Worm (Caenorhabditis elegans) whole organism, young adult: Measurements from ENCODE around the gene cpr-8.

Experiments
- B0019.2 ChIP-seq: fragments of 200-800 bp; sonication (Bioruptor generic); conservative IDR thresholded peaks from 2 replicates; pipeline ENCODE4 v1.3.6; 2022; ENCODE audit warnings: missing genetic modification reagents, missing genetic modification characterization, missing compliant biosample characterization
- B0035.1 ChIP-seq: sonication (generic microtip); optimal IDR thresholded peaks from 2 replicates; lab custom pipeline; 2016; ENCODE audit warnings: missing genetic modification characterization, mild to moderate bottlenecking, missing compliant biosample characterization, missing genotype, missing genetic modification reagents
- C06A6.2 ChIP-seq: fragments of 200-800 bp; sonication (Bioruptor generic); conservative IDR thresholded peaks from 2 replicates; pipeline ENCODE4 v1.3.6; 2022; ENCODE audit warnings: missing genetic modification characterization, missing compliant biosample characterization
- D2030.7 ChIP-seq: fragments of 200-800 bp; sonication (Bioruptor generic); IDR thresholded peaks from 2 replicates; pipeline ENCODE4 v1.3.6; 2022; ENCODE audit warnings: missing genetic modification reagents, missing genetic modification characterization, missing compliant biosample characterization
- F33H1.4 ChIP-seq: fragments of 200-800 bp; sonication (Bioruptor generic); IDR thresholded peaks from 2 replicates; pipeline ENCODE4 v1.3.6; 2022; ENCODE audit warnings: missing genetic modification reagents, missing genetic modification characterization, missing compliant biosample characterization
- F37B4.10 ChIP-seq: fragments of 200-800 bp; sonication (Bioruptor generic); IDR thresholded peaks from 2 replicates; pipeline ENCODE4 v1.3.6; 2022; ENCODE audit warnings: missing genetic modification characterization, missing compliant biosample characterization
- F39B2.1 ChIP-seq: fragments of 200-800 bp; sonication (Bioruptor generic); IDR thresholded peaks from 2 replicates; pipeline ENCODE4 v1.3.6; 2022; ENCODE audit warnings: missing genetic modification reagents, missing genetic modification characterization, missing compliant biosample characterization
- T26A5.8 ChIP-seq: sonication (generic microtip); optimal IDR thresholded peaks from 2 replicates; lab custom pipeline; 2016; ENCODE audit warnings: missing genetic modification characterization, missing compliant biosample characterization
- Y53G8AR.9 ChIP-seq: fragments of 200-800 bp; sonication (Bioruptor generic); conservative IDR thresholded peaks from 2 replicates; pipeline ENCODE4 v1.3.6; 2022; ENCODE audit warnings: missing genetic modification reagents, missing genetic modification characterization, missing compliant biosample characterization
- ama-1 ChIP-seq, 3 experiments: fragments of 150-350 bp in 1 of 3; sonication (generic microtip) in 2 of 3; optimal IDR thresholded peaks; 2 replicates each; lab custom pipeline; 2014 to 2018; ENCODE audit warnings: missing biosample characterization in 2 of 3, missing genetic modification characterization in 2 of 3, missing genetic modification reagents in 2 of 3
- attf-3 ChIP-seq: fragments of 200-800 bp; sonication (Bioruptor generic); conservative IDR thresholded peaks from 2 replicates; pipeline ENCODE4 v1.3.6; 2022; ENCODE audit warnings: missing genetic modification reagents, missing genetic modification characterization, missing compliant biosample characterization
- attf-5 ChIP-seq: fragments of 200-800 bp; sonication (Bioruptor generic); optimal IDR thresholded peaks from 2 replicates; lab custom pipeline; 2018; ENCODE audit warnings: mild to moderate bottlenecking, missing genetic modification characterization, missing compliant biosample characterization
- bed-1 ChIP-seq: fragments of 200-800 bp; sonication (Bioruptor generic); IDR thresholded peaks from 2 replicates; pipeline ENCODE4 v1.3.6; 2022; ENCODE audit warnings: missing genetic modification reagents, missing genetic modification characterization, missing compliant biosample characterization
- ceh-40 ChIP-seq: fragments of 200-800 bp; sonication (Bioruptor generic); IDR thresholded peaks from 2 replicates; pipeline ENCODE4 v1.3.6; 2022; ENCODE audit warnings: missing genetic modification characterization, missing compliant biosample characterization
- ceh-91 ChIP-seq: fragments of 200-800 bp; sonication (Bioruptor generic); IDR thresholded peaks from 2 replicates; pipeline ENCODE4 v1.3.6; 2022; ENCODE audit warnings: missing genetic modification reagents, missing genetic modification characterization, missing compliant biosample characterization
- chd-7 ChIP-seq: sonication (generic microtip); optimal IDR thresholded peaks from 2 replicates; lab custom pipeline; 2016; ENCODE audit warnings: mild to moderate bottlenecking, missing genetic modification characterization, moderate library complexity, missing compliant biosample characterization
- dox-1 ChIP-seq: fragments of 200-800 bp; sonication (Bioruptor generic); IDR thresholded peaks from 2 replicates; pipeline ENCODE4 v1.3.6; 2022; ENCODE audit warnings: missing genetic modification reagents, missing genetic modification characterization, missing compliant biosample characterization
- dpff-1 ChIP-seq: sonication (generic microtip); optimal IDR thresholded peaks from 2 replicates; lab custom pipeline; 2017; ENCODE audit warnings: mild to moderate bottlenecking, missing genetic modification characterization, missing compliant biosample characterization
- dpl-1 ChIP-seq: fragments of 150-350 bp; optimal IDR thresholded peaks from 2 replicates; lab custom pipeline; 2014; ENCODE audit warnings: missing biosample characterization, missing genetic modification reagents, missing genetic modification characterization
- efl-1 ChIP-seq: fragments of 150-350 bp; optimal IDR thresholded peaks from 2 replicates; lab custom pipeline; 2014; ENCODE audit warnings: missing biosample characterization, missing genetic modification reagents, missing genetic modification characterization
- egl-44 ChIP-seq: fragments of 200-800 bp; sonication (Bioruptor generic); IDR thresholded peaks from 2 replicates; pipeline ENCODE4 v1.3.6; 2022; ENCODE audit warnings: missing genetic modification reagents, missing genetic modification characterization, missing compliant biosample characterization
- ekl-4 ChIP-seq: fragments of 200-800 bp; sonication (Bioruptor generic); IDR thresholded peaks from 2 replicates; pipeline ENCODE4 v1.3.6; 2022; ENCODE audit warnings: missing genetic modification reagents, missing genetic modification characterization, missing compliant biosample characterization
- hlh-26 ChIP-seq: fragments of 200-800 bp; sonication (Bioruptor generic); conservative IDR thresholded peaks from 2 replicates; pipeline ENCODE4 v1.3.6; 2022; ENCODE audit warnings: missing genetic modification reagents, missing genetic modification characterization, missing compliant biosample characterization
- hmg-1.2 ChIP-seq: fragments of 200-800 bp; sonication (Bioruptor generic); IDR thresholded peaks from 2 replicates; pipeline ENCODE4 v1.3.6; 2022; ENCODE audit warnings: missing genetic modification reagents, missing genetic modification characterization, missing compliant biosample characterization
- hsf-1 ChIP-seq: fragments of 200-800 bp; sonication (Bioruptor generic); IDR thresholded peaks from 2 replicates; pipeline ENCODE4 v1.3.6; 2022; ENCODE audit warnings: missing genetic modification reagents, missing genetic modification characterization, missing compliant biosample characterization
- let-526 ChIP-seq: fragments of 200-800 bp; sonication (Bioruptor generic); IDR thresholded peaks from 2 replicates; pipeline ENCODE4 v1.3.6; 2022; ENCODE audit warnings: missing genetic modification reagents, missing genetic modification characterization, missing compliant biosample characterization
- lin-26 ChIP-seq: fragments of 200-800 bp; sonication (Bioruptor generic); IDR thresholded peaks from 2 replicates; pipeline ENCODE4 v1.3.6; 2022; ENCODE audit warnings: missing genetic modification reagents, missing genetic modification characterization, missing compliant biosample characterization
- lin-35 ChIP-seq, 3 experiments: fragments of 150-350 bp in 2 of 3; sonication (generic microtip) in 1 of 3; optimal IDR thresholded peaks; 2 replicates each; lab custom pipeline; 2014 to 2018; ENCODE audit warnings: missing biosample characterization in 3 of 3, missing genetic modification characterization in 3 of 3, missing genetic modification reagents in 3 of 3
- lin-40 ChIP-seq: sonication (generic microtip); optimal IDR thresholded peaks from 2 replicates; lab custom pipeline; 2016; ENCODE audit warnings: missing genetic modification characterization, mild to moderate bottlenecking, missing compliant biosample characterization, missing genotype, missing genetic modification reagents
- lin-54 ChIP-seq: fragments of 200-800 bp; sonication (Bioruptor generic); optimal IDR thresholded peaks from 2 replicates; lab custom pipeline; 2018; ENCODE audit warnings: mild to moderate bottlenecking, missing genetic modification characterization, missing compliant biosample characterization
- lsl-1 ChIP-seq: fragments of 200-800 bp; sonication (Bioruptor generic); optimal IDR thresholded peaks from 2 replicates; lab custom pipeline; 2018; ENCODE audit warnings: mild to moderate bottlenecking, missing genetic modification characterization, moderate library complexity, missing compliant biosample characterization
- lsy-27 ChIP-seq: sonication (generic microtip); optimal IDR thresholded peaks from 2 replicates; lab custom pipeline; 2017; ENCODE audit warnings: missing genetic modification characterization, mild to moderate bottlenecking, missing compliant biosample characterization, antibody characterized with exemption, missing genotype, borderline replicate concordance; ENCODE audit not compliant: insufficient read depth
- mel-28 ChIP-seq: sonication (generic microtip); optimal IDR thresholded peaks from 2 replicates; lab custom pipeline; 2016; ENCODE audit warnings: borderline replicate concordance, mild to moderate bottlenecking, missing genetic modification characterization, missing compliant biosample characterization
- mxl-1 ChIP-seq: sonication (generic microtip); optimal IDR thresholded peaks from 2 replicates; lab custom pipeline; 2016; ENCODE audit warnings: missing genetic modification characterization, missing compliant biosample characterization
- nfyb-1 ChIP-seq: fragments of 200-800 bp; sonication (Bioruptor generic); IDR thresholded peaks from 2 replicates; pipeline ENCODE4 v1.3.6; 2022; ENCODE audit warnings: missing genetic modification reagents, missing genetic modification characterization, missing compliant biosample characterization
- nhr-80 ChIP-seq: sonication (generic microtip); optimal IDR thresholded peaks from 2 replicates; lab custom pipeline; 2016; ENCODE audit warnings: missing genetic modification characterization, missing compliant biosample characterization
- pbrm-1 ChIP-seq: fragments of 200-800 bp; sonication (Bioruptor generic); IDR thresholded peaks from 2 replicates; pipeline ENCODE4 v1.3.6; 2022; ENCODE audit warnings: missing genetic modification reagents, missing genetic modification characterization, missing compliant biosample characterization
- repo-1 ChIP-seq: sonication (generic microtip); optimal IDR thresholded peaks from 2 replicates; lab custom pipeline; 2017; ENCODE audit warnings: mild to moderate bottlenecking, missing genetic modification characterization, missing compliant biosample characterization
- sdz-38 ChIP-seq: sonication (generic microtip); optimal IDR thresholded peaks from 2 replicates; lab custom pipeline; 2016; ENCODE audit warnings: missing genotype, missing genetic modification characterization, missing compliant biosample characterization
- snpc-3.4 ChIP-seq: sonication (generic microtip); optimal IDR thresholded peaks from 2 replicates; lab custom pipeline; 2017; ENCODE audit warnings: missing genetic modification characterization, mild to moderate bottlenecking, missing compliant biosample characterization, antibody characterized with exemption, moderate library complexity, missing genotype, missing genetic modification reagents
- tbx-9 ChIP-seq: sonication (generic microtip); optimal IDR thresholded peaks from 2 replicates; lab custom pipeline; 2016; ENCODE audit warnings: borderline replicate concordance, missing genetic modification characterization, inconsistent platforms, missing compliant biosample characterization
- unc-62 ChIP-seq: fragments of 150-350 bp; optimal IDR thresholded peaks from 2 replicates; lab custom pipeline; 2014; ENCODE audit warnings: missing biosample characterization, missing genetic modification reagents, missing genetic modification characterization
- xnd-1 ChIP-seq: sonication (generic microtip); optimal IDR thresholded peaks from 2 replicates; lab custom pipeline; 2016; ENCODE audit warnings: missing genotype, missing genetic modification reagents, missing genetic modification characterization, missing compliant biosample characterization
- ztf-22 ChIP-seq: fragments of 200-800 bp; sonication (Bioruptor generic); optimal IDR thresholded peaks from 2 replicates; lab custom pipeline; 2018; ENCODE audit warnings: mild to moderate bottlenecking, missing genetic modification characterization, moderate library complexity, missing compliant biosample characterization
- ztf-28 ChIP-seq: fragments of 200-800 bp; sonication (Bioruptor generic); IDR thresholded peaks from 2 replicates; pipeline ENCODE4 v1.3.6; 2022; ENCODE audit warnings: missing genetic modification reagents, missing genetic modification characterization, missing compliant biosample characterization
- ztf-6 ChIP-seq: fragments of 200-800 bp; sonication (Bioruptor generic); IDR thresholded peaks from 2 replicates; pipeline ENCODE4 v1.3.6; 2022; ENCODE audit warnings: missing genetic modification reagents, missing genetic modification characterization, missing compliant biosample characterization

cpr-8 gene

DNA sequence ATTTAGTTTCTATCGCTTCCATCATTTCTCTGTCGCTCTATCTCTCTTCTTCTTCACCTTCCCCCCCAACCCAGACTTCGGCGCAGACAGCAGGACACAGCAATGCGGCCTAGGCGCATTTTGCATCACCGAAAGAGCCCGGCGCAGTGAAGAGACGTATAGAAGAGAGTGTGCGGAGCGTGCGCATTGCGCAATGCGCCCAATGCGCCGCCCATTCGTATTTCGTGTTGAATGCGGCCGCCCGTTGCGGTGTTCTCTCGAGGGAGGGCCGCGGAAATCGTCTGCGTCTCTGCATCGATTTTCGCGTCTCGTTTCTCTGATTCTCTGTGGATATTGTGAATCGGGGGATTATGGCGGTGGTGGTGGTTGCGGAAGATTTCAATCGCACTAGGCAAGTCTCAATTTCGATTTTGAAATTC lies 16.9 kb downstream of the cpr-8 start (continued):
- TF ChIP-seq B0035.1 (peak; percentile 96), C06A6.2 (peak; percentile 97), let-526 (GFP tag; lab: Robert Waterston, UW) (peak; percentile 96), lsy-27 (no peak), ztf-28 (0 out of 2 replicates have a peak, but pooled peaks have one; percentile 51), ztf-6 (GFP tag; lab: Robert Waterston, UW) (peak; percentile 97), ztf-22 (GFP tag; lab: Kevin White, UChicago) (peak; percentile 99), tbx-9 (tag; lab: Kevin White, UChicago) (peak; percentile 31), dox-1 (peak; percentile 99), B0019.2 (GFP tag; lab: Robert Waterston, UW) (peak; percentile 65; the same call in 1 of the 2 replicates), nhr-80 (peak; percentile 100), chd-7 (tag; lab: Kevin White, UChicago) (peak; percentile 100), mxl-1 (tag; lab: Kevin White, UChicago) (no peak), attf-5 (GFP tag; lab: Kevin White, UChicago) (peak; percentile 99)

DNA sequence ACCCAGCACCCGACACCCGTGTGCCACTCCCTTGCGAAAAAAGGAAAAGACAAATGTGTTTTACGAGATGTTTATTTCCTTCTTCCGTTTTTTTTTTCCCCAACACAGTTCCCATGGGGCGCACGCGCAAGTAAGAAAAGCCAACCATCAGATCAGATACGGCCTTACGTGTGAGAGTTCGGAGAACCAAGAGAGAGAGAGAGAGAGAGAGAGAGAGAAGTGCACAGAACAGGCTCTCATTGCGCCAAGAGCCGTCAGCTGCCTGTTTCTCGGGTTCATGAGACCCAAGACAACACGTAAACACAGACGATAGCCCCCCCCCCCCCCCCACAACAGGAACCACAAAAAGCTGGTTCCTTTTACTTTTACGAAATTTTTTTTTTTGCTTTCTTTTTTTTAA lies 17.4 kb downstream of the cpr-8 start:
- TF ChIP-seq egl-44 (GFP tag; lab: Robert Waterston, UW), result 0 out of 2 replicates have a peak, but pooled peaks have one; percentile 31
- no peak for TF ChIP-seq lin-40 (tag; lab: Kevin White, UChicago)
- no peak for TF ChIP-seq Y53G8AR.9 (GFP tag; lab: Robert Waterston, UW)
- no peak for TF ChIP-seq ceh-91 (GFP tag; lab: Robert Waterston, UW)
- no peak for TF ChIP-seq mel-28
- TF ChIP-seq ama-1 (optimal IDR thresholded peaks at IDR 0.05; lab: Kevin White, UChicago), result peak; percentile 50
- no peak for TF ChIP-seq ama-1 (GFP tag; optimal IDR thresholded peaks at IDR 0.05; lab: Kevin White, UChicago)

ce11 chrV:1152736-1153135 lies 18.3 kb downstream of the cpr-8 start:
- TF ChIP-seq bed-1 (GFP tag; lab: Robert Waterston, UW) (no peak), ceh-91 (GFP tag; lab: Robert Waterston, UW) (peak; percentile 86), snpc-3.4 (tag; lab: Kevin White, UChicago) (peak; percentile 71), F33H1.4 (GFP tag; lab: Robert Waterston, UW) (peak; percentile 95), attf-3 (GFP tag; lab: Robert Waterston, UW) (no peak), ekl-4 (GFP tag; lab: Robert Waterston, UW) (0 out of 2 replicates have a peak, but pooled peaks have one; percentile 48), mxl-1 (tag; lab: Kevin White, UChicago) (no peak), nfyb-1 (GFP tag; lab: Robert Waterston, UW) (0 out of 2 replicates have a peak, but pooled peaks have one; percentile 17), lin-26 (GFP tag; lab: Robert Waterston, UW) (no peak), lin-35 (GFP tag; optimal IDR thresholded peaks at IDR 0.05; lab: Kevin White, UChicago) (peak in 1 of 3 experiments; percentile 10), lin-54 (GFP tag; lab: Kevin White, UChicago) (peak; percentile 76), repo-1 (no peak), F37B4.10 (GFP tag; lab: Robert Waterston, UW) (no peak), ceh-40 (GFP tag; lab: Robert Waterston, UW) (no peak), pbrm-1 (0 out of 2 replicates have a peak, but pooled peaks have one; percentile 26), B0019.2 (GFP tag; lab: Robert Waterston, UW) (peak; percentile 46; the same call in 1 of the 2 replicates), hmg-1.2 (GFP tag; lab: Robert Waterston, UW) (peak; percentile 37; the same call in 1 of the 2 replicates), xnd-1 (tag; lab: Kevin White, UChicago) (peak; percentile 92), unc-62 (GFP tag; lab: Kevin White, UChicago) (no peak), dox-1 (peak; percentile 36), efl-1 (GFP tag; lab: Kevin White, UChicago) (peak; percentile 87), T26A5.8 (no peak), F39B2.1 (GFP tag; lab: Robert Waterston, UW) (no peak), hlh-26 (GFP tag; lab: Robert Waterston, UW) (no peak), D2030.7 (GFP tag; lab: Robert Waterston, UW) (peak; percentile 93), lsl-1 (GFP tag; lab: Kevin White, UChicago) (peak; percentile 94), hsf-1 (GFP tag; lab: Robert Waterston, UW) (peak; percentile 71), dpl-1 (GFP tag; lab: Kevin White, UChicago) (peak; percentile 63), sdz-38 (no peak), dpff-1 (tag; lab: Kevin White, UChicago) (no peak)
